Fruit fly (Drosophila melanogaster): ENCODE data around the gene TAF1B.

TAF1B gene

dm6 chr3R:10093252-10094030 lies 50.5 kb downstream of the TAF1B start (continued):
- TF ChIP-seq CG11504 (tag; optimal IDR thresholded peaks at IDR 0.05) (no peak), CG11093 (GFP tag; IDR thresholded peaks at IDR 0.05) (no peak), lilli (GFP tag; optimal IDR thresholded peaks at IDR 0.05) (no peak), zen (tag; optimal IDR thresholded peaks at IDR 0.05) (no peak), pzg (GFP tag; optimal IDR thresholded peaks at IDR 0.05) (no peak), CoRest (tag; optimal IDR thresholded peaks at IDR 0.05) (no peak), CG9817 (tag; optimal IDR thresholded peaks at IDR 0.05) (no peak), Hr3 (GFP tag; optimal IDR thresholded peaks at IDR 0.05) (no peak), abd-A (tag; optimal IDR thresholded peaks at IDR 0.05) (no peak), ro (GFP tag; IDR thresholded peaks at IDR 0.05) (no peak), CG11456 (GFP tag; IDR thresholded peaks at IDR 0.05) (no peak), onecut (GFP tag; IDR thresholded peaks at IDR 0.05) (no peak), Hand (GFP tag; optimal IDR thresholded peaks at IDR 0.05) (no peak), CG30431 (GFP tag; optimal IDR thresholded peaks at IDR 0.05) (no peak), CG2116 (GFP tag; optimal IDR thresholded peaks at IDR 0.05) (no peak), CG1603 (tag; optimal IDR thresholded peaks at IDR 0.05) (no peak), Sox100B (GFP tag; optimal IDR thresholded peaks at IDR 0.05) (no peak), sug (tag; optimal IDR thresholded peaks at IDR 0.05) (no peak), CG6175 (GFP tag; IDR thresholded peaks at IDR 0.05) (no peak), CG32532 (GFP tag; IDR thresholded peaks at IDR 0.05) (no peak; the same call in 1 of the 2 replicates), mld (GFP tag; IDR thresholded peaks at IDR 0.05; ENCODE audit: partially characterized antibody) (no peak), CG12219 (GFP tag; optimal IDR thresholded peaks at IDR 0.05) (no peak), usp (GFP tag; optimal IDR thresholded peaks at IDR 0.05) (no peak), CG11560 (tag; IDR thresholded peaks at IDR 0.05) (no peak), Hmx (GFP tag; optimal IDR thresholded peaks at IDR 0.05) (no peak), nau (GFP tag; optimal IDR thresholded peaks at IDR 0.05) (peak; percentile 55), CG15073 (GFP tag; optimal IDR thresholded peaks at IDR 0.05) (no peak), z (GFP tag; IDR thresholded peaks at IDR 0.05) (no peak), CG1529 (GFP tag; optimal IDR thresholded peaks at IDR 0.05) (no peak), tin (GFP tag; optimal IDR thresholded peaks at IDR 0.05) (no peak), jumu (GFP tag; optimal IDR thresholded peaks at IDR 0.05) (no peak), org-1 (GFP tag; optimal IDR thresholded peaks at IDR 0.05) (no peak), CG10147 (GFP tag; optimal IDR thresholded peaks at IDR 0.05) (no peak), ind (GFP tag; optimal IDR thresholded peaks at IDR 0.05) (no peak), danr (GFP tag; IDR thresholded peaks at IDR 0.05) (no peak), crc (GFP tag; optimal IDR thresholded peaks at IDR 0.05) (no peak), odd (GFP tag; optimal IDR thresholded peaks at IDR 0.05) (no peak), zen2 (GFP tag; IDR thresholded peaks at IDR 0.05; ENCODE audit: partially characterized antibody) (no peak; the same call in 2 of the 3 replicates), Hr51 (GFP tag; optimal IDR thresholded peaks at IDR 0.05) (no peak), gem (tag; optimal IDR thresholded peaks at IDR 0.05) (no peak), Kr (GFP tag; optimal IDR thresholded peaks at IDR 0.05) (no peak), CG2120 (GFP tag; optimal IDR thresholded peaks at IDR 0.05) (no peak), CG7928 (GFP tag; optimal IDR thresholded peaks at IDR 0.05) (no peak), HLHmδ (GFP tag; optimal IDR thresholded peaks at IDR 0.05) (no peak), repo (GFP tag; optimal IDR thresholded peaks at IDR 0.05) (no peak), CG4820 (GFP tag; optimal IDR thresholded peaks at IDR 0.05) (no peak), CG9215 (GFP tag; IDR thresholded peaks at IDR 0.05) (no peak), CG3838 (GFP tag; optimal IDR thresholded peaks at IDR 0.05) (no peak), cg (GFP tag; optimal IDR thresholded peaks at IDR 0.05) (peak; percentile 87), Max (GFP tag; optimal IDR thresholded peaks at IDR 0.05) (no peak)
